Worm (Caenorhabditis elegans) whole organism, late embryonic: ENCODE data around the gene C25H3.14.

Experiments used
- F13H6.1 ChIP-seq: sonication (generic microtip); optimal IDR thresholded peaks from 2 replicates; lab custom pipeline; 2016; ENCODE audit warnings: missing genetic modification characterization, missing compliant biosample characterization
- K02D7.2 ChIP-seq: sonication (generic microtip); optimal IDR thresholded peaks from 2 replicates; lab custom pipeline; 2017; ENCODE audit warnings: mild to moderate bottlenecking, missing genetic modification characterization, missing compliant biosample characterization
- K09A11.1 ChIP-seq: sonication (generic microtip); optimal IDR thresholded peaks from 2 replicates; lab custom pipeline; 2017; ENCODE audit warnings: antibody characterized with exemption, mild to moderate bottlenecking, missing genetic modification characterization, missing compliant biosample characterization; ENCODE audit not compliant: insufficient read depth
- ahr-1 ChIP-seq: sonication (generic microtip); optimal IDR thresholded peaks from 2 replicates; lab custom pipeline; 2016; ENCODE audit warnings: missing genetic modification characterization, missing compliant biosample characterization
- ama-1 ChIP-seq: fragments of 150-350 bp; optimal IDR thresholded peaks from 2 replicates; lab custom pipeline; 2014
- ceh-14 ChIP-seq: sonication (generic microtip); optimal IDR thresholded peaks from 2 replicates; lab custom pipeline; 2016; ENCODE audit warnings: missing genotype, missing genetic modification characterization, missing compliant biosample characterization
- ceh-19 ChIP-seq: fragments of 200-800 bp; sonication (Bioruptor generic); optimal IDR thresholded peaks from 2 replicates; lab custom pipeline; 2018; ENCODE audit warnings: mild to moderate bottlenecking, missing genetic modification characterization, missing compliant biosample characterization
- ceh-2 ChIP-seq: sonication (generic microtip); optimal IDR thresholded peaks from 2 replicates; lab custom pipeline; 2016; ENCODE audit warnings: missing genotype, missing genetic modification characterization, missing compliant biosample characterization
- ceh-22 ChIP-seq: sonication (generic microtip); optimal IDR thresholded peaks from 2 replicates; lab custom pipeline; 2017; ENCODE audit warnings: missing biosample characterization, missing genetic modification characterization
- ceh-30 ChIP-seq: fragments of 150-350 bp; optimal IDR thresholded peaks from 2 replicates; lab custom pipeline; 2014; ENCODE audit warnings: missing biosample characterization, missing genetic modification characterization
- ceh-31 ChIP-seq: sonication (generic microtip); optimal IDR thresholded peaks from 2 replicates; lab custom pipeline; 2016; ENCODE audit warnings: missing genetic modification characterization, missing compliant biosample characterization
- ceh-45 ChIP-seq: fragments of 200-800 bp; sonication (Bioruptor generic); IDR thresholded peaks from 2 replicates; pipeline ENCODE4 v1.3.6; 2022; ENCODE audit warnings: missing genetic modification reagents, missing genetic modification characterization, missing compliant biosample characterization
- ceh-48 ChIP-seq: sonication (generic microtip); optimal IDR thresholded peaks from 2 replicates; lab custom pipeline; 2016; ENCODE audit warnings: missing genetic modification characterization, inconsistent platforms, missing compliant biosample characterization
- ceh-6 ChIP-seq: fragments of 200-800 bp; sonication (Bioruptor generic); optimal IDR thresholded peaks from 2 replicates; lab custom pipeline; 2018; ENCODE audit warnings: mild to moderate bottlenecking, missing genetic modification characterization, missing compliant biosample characterization
- ceh-9 ChIP-seq: sonication (generic microtip); optimal IDR thresholded peaks from 2 replicates; lab custom pipeline; 2016; ENCODE audit warnings: mild to moderate bottlenecking, missing genetic modification characterization, inconsistent platforms, missing compliant biosample characterization
- che-1 ChIP-seq: sonication (generic microtip); optimal IDR thresholded peaks from 2 replicates; lab custom pipeline; 2016; ENCODE audit warnings: mild to moderate bottlenecking, missing genetic modification characterization, missing compliant biosample characterization
- dmd-4 ChIP-seq: sonication (generic microtip); optimal IDR thresholded peaks from 2 replicates; lab custom pipeline; 2016; ENCODE audit warnings: borderline replicate concordance, missing genetic modification characterization, missing compliant biosample characterization
- dve-1 ChIP-seq: sonication (generic microtip); optimal IDR thresholded peaks from 2 replicates; lab custom pipeline; 2017; ENCODE audit warnings: antibody characterized with exemption, mild to moderate bottlenecking, missing genetic modification characterization, missing compliant biosample characterization
- elt-2 ChIP-seq: sonication (generic microtip); optimal IDR thresholded peaks from 2 replicates; lab custom pipeline; 2016; ENCODE audit warnings: missing genetic modification reagents, missing genetic modification characterization, missing compliant biosample characterization
- ets-4 ChIP-seq: sonication (generic microtip); optimal IDR thresholded peaks from 2 replicates; lab custom pipeline; 2016; ENCODE audit warnings: missing genetic modification characterization, missing compliant biosample characterization
- fax-1 ChIP-seq: sonication (generic microtip); optimal IDR thresholded peaks from 2 replicates; lab custom pipeline; 2016; ENCODE audit warnings: missing genotype, missing genetic modification characterization, missing compliant biosample characterization
- fkh-10 ChIP-seq: fragments of 150-350 bp; optimal IDR thresholded peaks from 2 replicates; lab custom pipeline; 2014; ENCODE audit warnings: missing biosample characterization, missing genetic modification reagents, missing genetic modification characterization
- fkh-6 ChIP-seq: sonication (generic microtip); optimal IDR thresholded peaks from 2 replicates; lab custom pipeline; 2016; ENCODE audit warnings: missing genetic modification characterization, missing compliant biosample characterization
- gmeb-2 ChIP-seq: sonication (generic microtip); optimal IDR thresholded peaks from 2 replicates; lab custom pipeline; 2016; ENCODE audit warnings: missing genetic modification characterization, inconsistent platforms, missing compliant biosample characterization
- hlh-15 ChIP-seq: sonication (generic microtip); optimal IDR thresholded peaks from 2 replicates; lab custom pipeline; 2016; ENCODE audit warnings: missing genetic modification characterization, missing compliant biosample characterization
- hlh-30 ChIP-seq: sonication (generic microtip); optimal IDR thresholded peaks from 2 replicates; lab custom pipeline; 2017; ENCODE audit warnings: antibody characterized with exemption, missing genetic modification characterization, missing compliant biosample characterization; ENCODE audit not compliant: insufficient read depth
- hlh-6 ChIP-seq: sonication (generic microtip); optimal IDR thresholded peaks from 2 replicates; lab custom pipeline; 2016; ENCODE audit warnings: missing genotype, missing genetic modification characterization, missing compliant biosample characterization
- hlh-8 ChIP-seq: sonication (generic microtip); optimal IDR thresholded peaks from 2 replicates; lab custom pipeline; 2016; ENCODE audit warnings: missing genotype, missing genetic modification characterization, missing compliant biosample characterization
- lim-6 ChIP-seq: sonication (generic microtip); optimal IDR thresholded peaks from 2 replicates; lab custom pipeline; 2016; ENCODE audit warnings: missing genetic modification characterization, missing compliant biosample characterization
- mec-3 ChIP-seq: sonication (generic microtip); optimal IDR thresholded peaks from 2 replicates; lab custom pipeline; 2016; ENCODE audit warnings: borderline replicate concordance, missing genetic modification characterization, missing compliant biosample characterization
- nfya-1 ChIP-seq: sonication (generic microtip); optimal IDR thresholded peaks from 2 replicates; lab custom pipeline; 2017; ENCODE audit warnings: missing genetic modification characterization, mild to moderate bottlenecking, missing compliant biosample characterization, antibody characterized with exemption, moderate library complexity
- nhr-11 ChIP-seq: fragments of 150-350 bp; optimal IDR thresholded peaks from 2 replicates; lab custom pipeline; 2014; ENCODE audit warnings: missing biosample characterization, missing genetic modification characterization
- nhr-232 ChIP-seq: sonication (generic microtip); optimal IDR thresholded peaks from 2 replicates; lab custom pipeline; 2016; ENCODE audit warnings: missing genetic modification characterization, missing compliant biosample characterization
- odd-2 ChIP-seq: sonication (generic microtip); optimal IDR thresholded peaks from 2 replicates; lab custom pipeline; 2017; ENCODE audit warnings: antibody characterized with exemption, mild to moderate bottlenecking, missing genetic modification characterization, missing compliant biosample characterization
- pat-9 ChIP-seq: fragments of 200-800 bp; sonication (Bioruptor generic); optimal IDR thresholded peaks from 2 replicates; lab custom pipeline; 2018; ENCODE audit warnings: mild to moderate bottlenecking, missing genetic modification characterization, moderate library complexity, missing compliant biosample characterization
- sdc-2 ChIP-seq: sonication (generic microtip); optimal IDR thresholded peaks from 2 replicates; lab custom pipeline; 2016; ENCODE audit warnings: missing genotype, missing genetic modification characterization, missing compliant biosample characterization
- sox-2 ChIP-seq: fragments of 200-800 bp; sonication (Bioruptor generic); IDR thresholded peaks from 2 replicates; pipeline ENCODE4 v1.3.6; 2022; ENCODE audit warnings: missing genetic modification reagents, missing genetic modification characterization, missing compliant biosample characterization
- sox-4 ChIP-seq: sonication (generic microtip); optimal IDR thresholded peaks from 2 replicates; lab custom pipeline; 2017; ENCODE audit warnings: mild to moderate bottlenecking, missing genetic modification characterization, inconsistent platforms, missing compliant biosample characterization
- tbx-7 ChIP-seq: sonication (generic microtip); optimal IDR thresholded peaks from 2 replicates; lab custom pipeline; 2016; ENCODE audit warnings: missing genotype, missing genetic modification characterization, missing compliant biosample characterization
- unc-42 ChIP-seq: sonication (generic microtip); optimal IDR thresholded peaks from 2 replicates; lab custom pipeline; 2016; ENCODE audit warnings: missing genotype, missing genetic modification characterization, missing compliant biosample characterization
- zip-5 ChIP-seq: sonication (generic microtip); optimal IDR thresholded peaks from 2 replicates; lab custom pipeline; 2016; ENCODE audit warnings: missing genetic modification characterization, missing compliant biosample characterization

C25H3.14 gene

ce11 chrII:5697338-5697737, 2.4 kb downstream of the C25H3.14 start:
- TF ChIP-seq K02D7.2, result no peak

DNA sequence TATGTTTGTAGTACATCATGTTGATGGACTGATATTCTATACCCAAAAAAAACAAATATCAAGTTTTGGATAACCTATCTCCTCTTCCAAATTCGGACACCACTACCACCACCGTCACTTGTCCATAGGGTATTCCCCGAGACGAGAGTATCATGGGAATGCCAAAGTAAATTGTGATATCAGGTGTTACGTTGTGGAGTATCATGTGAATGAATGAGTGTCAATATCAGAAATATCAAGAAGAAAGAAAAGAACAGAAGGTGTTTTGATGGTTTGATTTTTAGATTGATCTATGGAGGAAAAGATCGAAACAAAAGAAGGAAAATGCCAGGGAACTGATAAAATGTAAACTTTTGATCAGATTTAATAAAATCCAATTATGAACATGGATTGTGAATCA, 3.4 kb downstream of the C25H3.14 start:
- TF ChIP-seq ceh-19 (GFP tag; lab: Kevin White, UChicago) (no peak), elt-2 (peak; percentile 29)

- TF ChIP-seq nfya-1 (tag; lab: Kevin White, UChicago) (no peak), fax-1 (tag; lab: Kevin White, UChicago) (no peak), nhr-11 (tag; lab: Kevin White, UChicago) (no peak), fkh-10 (GFP tag; lab: Kevin White, UChicago) (no peak), che-1 (no peak), K09A11.1 (tag; lab: Kevin White, UChicago) (no peak), ceh-22 (no peak), sox-2 (GFP tag; lab: Robert Waterston, UW) (no peak), mec-3 (tag; lab: Kevin White, UChicago) (no peak), ahr-1 (tag; lab: Kevin White, UChicago) (no peak), tbx-7 (no peak), fkh-6 (tag; lab: Kevin White, UChicago) (no peak), unc-42 (tag; lab: Kevin White, UChicago) (no peak), dmd-4 (no peak), hlh-30 (no peak), pat-9 (tag; lab: Kevin White, UChicago) (no peak)
- TF ChIP-seq, all 69 proteins: peak for 0
Observed at ce11 chrII:5698869-5699268, 4.0 kb downstream of the C25H3.14 start, which contains the start of the genes C25H3.10 and C25H3.1. C25H3.10 (minus strand) TSS chrII:5698969. C25H3.1 (plus strand) TSS chrII:5699071.

ce11 chrII:5701485-5701884, 6.6 kb downstream of the C25H3.14 start:
- TF ChIP-seq odd-2 (tag; lab: Kevin White, UChicago) (no peak), ceh-14 (tag; lab: Kevin White, UChicago) (no peak), elt-2 (peak; percentile 21), ceh-31 (tag; lab: Kevin White, UChicago) (no peak), ceh-30 (tag; lab: Kevin White, UChicago) (no peak), ceh-2 (no peak), ama-1 (lab: Kevin White, UChicago) (peak; percentile 66), K02D7.2 (no peak), ceh-45 (no peak), fax-1 (tag; lab: Kevin White, UChicago) (no peak), hlh-8 (tag; lab: Kevin White, UChicago) (no peak), dve-1 (tag; lab: Kevin White, UChicago) (peak; percentile 39), sox-4 (no peak), lim-6 (tag; lab: Kevin White, UChicago) (no peak), hlh-30 (peak; percentile 15), F13H6.1 (tag; lab: Kevin White, UChicago) (no peak), nhr-232 (tag; lab: Kevin White, UChicago) (no peak), ceh-9 (tag; lab: Kevin White, UChicago) (no peak), nfya-1 (tag; lab: Kevin White, UChicago) (no peak), ets-4 (tag; lab: Kevin White, UChicago) (no peak), zip-5 (tag; lab: Kevin White, UChicago) (no peak)

DNA sequence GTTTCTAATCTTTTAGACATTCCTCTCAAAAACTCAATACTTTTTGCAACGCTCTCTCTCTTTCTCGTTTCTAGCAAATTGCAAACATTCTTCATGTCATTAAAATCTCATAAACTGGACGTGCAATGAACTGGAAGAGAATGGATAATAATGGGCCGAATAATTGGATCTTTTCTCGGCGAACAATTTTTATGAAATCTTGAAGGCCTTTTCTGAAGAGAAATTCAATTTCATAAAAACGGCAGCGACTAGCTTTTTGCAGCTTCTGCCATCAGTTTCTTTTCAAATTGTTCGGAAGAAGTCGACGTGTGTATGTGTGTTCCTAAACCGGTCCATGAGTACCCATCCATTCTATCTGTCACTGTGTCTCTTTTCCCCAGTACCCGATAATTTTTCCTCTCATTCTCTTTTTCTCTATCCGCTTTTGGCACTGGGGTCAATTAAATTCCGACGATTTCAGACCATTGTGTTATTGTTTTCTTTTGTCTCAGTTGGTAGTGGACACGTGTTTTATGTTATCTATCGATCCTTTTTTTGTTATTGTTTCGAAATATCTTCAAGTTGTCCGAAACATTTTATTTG, 7.8 kb downstream of the C25H3.14 start:
- TF ChIP-seq ceh-6 (no peak), hlh-6 (tag; lab: Kevin White, UChicago) (no peak), pat-9 (tag; lab: Kevin White, UChicago) (no peak), fkh-6 (tag; lab: Kevin White, UChicago) (no peak), ceh-31 (tag; lab: Kevin White, UChicago) (peak; percentile 62), hlh-15 (tag; lab: Kevin White, UChicago) (no peak), gmeb-2 (tag; lab: Kevin White, UChicago) (no peak), ceh-48 (tag; lab: Kevin White, UChicago) (no peak), sdc-2 (no peak), unc-42 (tag; lab: Kevin White, UChicago) (peak; percentile 49)
- TF ChIP-seq, all 69 proteins: peak for 2
